Fruit fly (Drosophila melanogaster): Measurements from ENCODE around the gene sick.

DNA sequence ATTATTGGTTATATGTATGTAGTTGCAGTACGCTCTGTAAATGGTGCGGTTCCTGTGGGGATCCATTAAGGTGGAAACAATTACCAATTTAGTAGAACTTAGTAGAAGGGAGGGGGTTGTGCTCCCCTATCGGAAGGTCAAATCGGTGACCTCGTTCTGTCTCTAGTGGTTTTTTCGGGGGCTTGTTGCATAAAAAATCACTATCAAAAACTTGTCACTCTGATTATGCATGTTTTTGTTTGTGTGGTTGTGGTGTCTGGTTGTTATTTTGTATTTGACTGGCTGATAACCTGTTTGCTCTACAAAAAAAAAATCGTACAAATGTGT lies 32.8 kb upstream of the sick start:
- no peak for TF ChIP-seq psq (optimal IDR thresholded peaks at IDR 0.05)
- TF ChIP-seq EcR (GFP tag; optimal IDR thresholded peaks at IDR 0.05), result no peak
- no peak for TF ChIP-seq usp (GFP tag; optimal IDR thresholded peaks at IDR 0.05)
- no peak for TF ChIP-seq CG8478 (optimal IDR thresholded peaks at IDR 0.05)

Measured in whole organism.